Worm (Caenorhabditis elegans): ENCODE results near the gene F43E2.11.

The F43E2.11 gene

ce11 chrII:7368761-7369160 lies 1.3 kb downstream of the F43E2.11 start, which contains the start of gene F43E2.6:
TSS of gene F43E2.6 (minus strand) at chrII:7368861.
- no peak for TF ChIP-seq swsn-7 (tag; optimal IDR thresholded peaks at IDR 0.05)
- TF ChIP-seq nhr-76 (tag; optimal IDR thresholded peaks at IDR 0.05) = no peak
- TF ChIP-seq isw-1 (GFP tag; IDR thresholded peaks at IDR 0.05) = no peak
- no peak for TF ChIP-seq ceh-88 (GFP tag; IDR thresholded peaks at IDR 0.05)
- no peak for TF ChIP-seq mab-9 (GFP tag; IDR thresholded peaks at IDR 0.05)
- TF ChIP-seq nhr-11 (tag; optimal IDR thresholded peaks at IDR 0.05) = no peak
- TF ChIP-seq efl-1 (optimal IDR thresholded peaks at IDR 0.05) = no peak
- no peak for TF ChIP-seq efl-1 (GFP tag; optimal IDR thresholded peaks at IDR 0.05 in 1 of 2)
- TF ChIP-seq zip-4 (GFP tag; optimal IDR thresholded peaks at IDR 0.05) = no peak
- no peak for TF ChIP-seq sptf-1 (tag; optimal IDR thresholded peaks at IDR 0.05)
- no peak for TF ChIP-seq nhr-84 (tag; optimal IDR thresholded peaks at IDR 0.05)

- TF ChIP-seq xbp-1 (tag; optimal IDR thresholded peaks at IDR 0.05) (peak; percentile 21), lin-15B (tag; optimal IDR thresholded peaks at IDR 0.05) (no peak), C04F5.9 (tag; optimal IDR thresholded peaks at IDR 0.05) (no peak), nhr-237 (tag; optimal IDR thresholded peaks at IDR 0.05) (no peak), unc-30 (tag; optimal IDR thresholded peaks at IDR 0.05) (no peak), aly-2 (tag; optimal IDR thresholded peaks at IDR 0.05) (no peak), skn-1 (tag; optimal IDR thresholded peaks at IDR 0.05) (peak; percentile 98), pqm-1 (tag; optimal IDR thresholded peaks at IDR 0.05) (no peak), ceh-88 (GFP tag; IDR thresholded peaks at IDR 0.05) (no peak), jun-1 (tag; optimal IDR thresholded peaks at IDR 0.05) (no peak), lir-3 (tag; optimal IDR thresholded peaks at IDR 0.05; ENCODE audit: poor library complexity) (peak; percentile 32), lin-13 (GFP tag; optimal IDR thresholded peaks at IDR 0.05) (no peak), lin-35 (GFP tag; optimal IDR thresholded peaks at IDR 0.05) (peak in 1 of 2 experiments; percentile 24), ceh-8 (GFP tag; optimal IDR thresholded peaks at IDR 0.05) (no peak), sup-37 (GFP tag; optimal IDR thresholded peaks at IDR 0.05) (no peak), unc-130 (tag; optimal IDR thresholded peaks at IDR 0.05) (no peak), F16B12.6 (tag; optimal IDR thresholded peaks at IDR 0.05) (no peak), vab-15 (tag; optimal IDR thresholded peaks at IDR 0.05) (no peak), nhr-12 (tag; optimal IDR thresholded peaks at IDR 0.05) (no peak), lin-14 (GFP tag; optimal IDR thresholded peaks at IDR 0.05) (peak; percentile 49), ceh-90 (tag; optimal IDR thresholded peaks at IDR 0.05) (no peak), nhr-77 (tag; optimal IDR thresholded peaks at IDR 0.05) (no peak), C34B4.2 (tag; optimal IDR thresholded peaks at IDR 0.05) (no peak), ztf-11 (tag; optimal IDR thresholded peaks at IDR 0.05) (no peak), lsy-2 (tag; optimal IDR thresholded peaks at IDR 0.05) (peak; percentile 14 to 57), isw-1 (GFP tag; IDR thresholded peaks at IDR 0.05) (no peak), elt-2 (tag; optimal IDR thresholded peaks at IDR 0.05) (peak; percentile 38), snu-23 (GFP tag; optimal IDR thresholded peaks at IDR 0.05) (peak; percentile 48), fos-1 (tag; optimal IDR thresholded peaks at IDR 0.05) (no peak), zip-4 (GFP tag; optimal IDR thresholded peaks at IDR 0.05) (no peak), aha-1 (tag; optimal IDR thresholded peaks at IDR 0.05) (no peak), zag-1 (tag; optimal IDR thresholded peaks at IDR 0.05) (no peak), C16A3.4 (tag; optimal IDR thresholded peaks at IDR 0.05) (no peak), nhr-90 (tag; optimal IDR thresholded peaks at IDR 0.05; ENCODE audit: poor library complexity) (no peak), tbx-2 (tag; optimal IDR thresholded peaks at IDR 0.05) (no peak), hlh-17 (GFP tag; optimal IDR thresholded peaks at IDR 0.05; ENCODE audit: borderline replicate concordance) (no peak), fkh-8 (tag; optimal IDR thresholded peaks at IDR 0.05) (no peak), mdl-1 (tag; optimal IDR thresholded peaks at IDR 0.05) (no peak), unc-62 (GFP tag; optimal IDR thresholded peaks at IDR 0.05) (no peak), pag-3 (tag; optimal IDR thresholded peaks at IDR 0.05; ENCODE audit: borderline replicate concordance, insufficient read depth) (peak; percentile 9), ets-5 (GFP tag; IDR thresholded peaks at IDR 0.05) (no peak), nhr-85 (tag) (no peak), sptf-1 (tag; optimal IDR thresholded peaks at IDR 0.05) (no peak), nhr-76 (tag; optimal IDR thresholded peaks at IDR 0.05) (no peak), fkh-4 (tag; optimal IDR thresholded peaks at IDR 0.05; ENCODE audit: borderline replicate concordance) (no peak), dsc-1 (tag; optimal IDR thresholded peaks at IDR 0.05) (no peak)
Observed at ce11 chrII:7363990-7364455, 6.1 kb downstream of the F43E2.11 start, which contains the start of gene msra-1. TSS of gene msra-1 (minus strand) at chrII:7364040.
